Worm (Caenorhabditis elegans) whole organism, late embryonic: ENCODE results near the gene clp-7.

Source experiments
- C08G9.2 ChIP-seq: sonication (generic microtip); optimal IDR thresholded peaks from 2 replicates; lab custom pipeline; 2016; ENCODE audit warnings: mild to moderate bottlenecking, missing genetic modification characterization, moderate library complexity, missing compliant biosample characterization
- F13H6.1 ChIP-seq: sonication (generic microtip); optimal IDR thresholded peaks from 2 replicates; lab custom pipeline; 2016; ENCODE audit warnings: missing genetic modification characterization, missing compliant biosample characterization
- K09A11.1 ChIP-seq: sonication (generic microtip); optimal IDR thresholded peaks from 2 replicates; lab custom pipeline; 2017; ENCODE audit warnings: antibody characterized with exemption, mild to moderate bottlenecking, missing genetic modification characterization, missing compliant biosample characterization; ENCODE audit not compliant: insufficient read depth
- T23F11.4 ChIP-seq: fragments of 200-800 bp; sonication (Bioruptor generic); optimal IDR thresholded peaks from 2 replicates; lab custom pipeline; 2018; ENCODE audit warnings: mild to moderate bottlenecking, missing genetic modification characterization, missing compliant biosample characterization
- ahr-1 ChIP-seq: sonication (generic microtip); optimal IDR thresholded peaks from 2 replicates; lab custom pipeline; 2016; ENCODE audit warnings: missing genetic modification characterization, missing compliant biosample characterization
- ama-1 ChIP-seq: fragments of 150-350 bp; optimal IDR thresholded peaks from 2 replicates; lab custom pipeline; 2014
- ceh-18 ChIP-seq: sonication (generic microtip); optimal IDR thresholded peaks from 2 replicates; lab custom pipeline; 2016; ENCODE audit warnings: missing genetic modification characterization, missing compliant biosample characterization
- ceh-19 ChIP-seq: fragments of 200-800 bp; sonication (Bioruptor generic); optimal IDR thresholded peaks from 2 replicates; lab custom pipeline; 2018; ENCODE audit warnings: mild to moderate bottlenecking, missing genetic modification characterization, missing compliant biosample characterization
- ceh-31 ChIP-seq: sonication (generic microtip); optimal IDR thresholded peaks from 2 replicates; lab custom pipeline; 2016; ENCODE audit warnings: missing genetic modification characterization, missing compliant biosample characterization
- ceh-45 ChIP-seq: fragments of 200-800 bp; sonication (Bioruptor generic); IDR thresholded peaks from 2 replicates; pipeline ENCODE4 v1.3.6; 2022; ENCODE audit warnings: missing genetic modification reagents, missing genetic modification characterization, missing compliant biosample characterization
- ceh-48 ChIP-seq: sonication (generic microtip); optimal IDR thresholded peaks from 2 replicates; lab custom pipeline; 2016; ENCODE audit warnings: missing genetic modification characterization, inconsistent platforms, missing compliant biosample characterization
- che-1 ChIP-seq: sonication (generic microtip); optimal IDR thresholded peaks from 2 replicates; lab custom pipeline; 2016; ENCODE audit warnings: mild to moderate bottlenecking, missing genetic modification characterization, missing compliant biosample characterization
- dve-1 ChIP-seq: sonication (generic microtip); optimal IDR thresholded peaks from 2 replicates; lab custom pipeline; 2017; ENCODE audit warnings: antibody characterized with exemption, mild to moderate bottlenecking, missing genetic modification characterization, missing compliant biosample characterization
- elt-2 ChIP-seq: sonication (generic microtip); optimal IDR thresholded peaks from 2 replicates; lab custom pipeline; 2016; ENCODE audit warnings: missing genetic modification reagents, missing genetic modification characterization, missing compliant biosample characterization
- elt-4 ChIP-seq: sonication (generic microtip); optimal IDR thresholded peaks from 2 replicates; lab custom pipeline; 2016; ENCODE audit warnings: missing genetic modification characterization, missing compliant biosample characterization
- ets-4 ChIP-seq: sonication (generic microtip); optimal IDR thresholded peaks from 2 replicates; lab custom pipeline; 2016; ENCODE audit warnings: missing genetic modification characterization, missing compliant biosample characterization
- fax-1 ChIP-seq: sonication (generic microtip); optimal IDR thresholded peaks from 2 replicates; lab custom pipeline; 2016; ENCODE audit warnings: missing genotype, missing genetic modification characterization, missing compliant biosample characterization
- gmeb-2 ChIP-seq: sonication (generic microtip); optimal IDR thresholded peaks from 2 replicates; lab custom pipeline; 2016; ENCODE audit warnings: missing genetic modification characterization, inconsistent platforms, missing compliant biosample characterization
- hlh-13 ChIP-seq: fragments of 200-800 bp; sonication (Bioruptor generic); optimal IDR thresholded peaks from 2 replicates; lab custom pipeline; 2018; ENCODE audit warnings: mild to moderate bottlenecking, missing genetic modification characterization, missing compliant biosample characterization
- hlh-30 ChIP-seq: sonication (generic microtip); optimal IDR thresholded peaks from 2 replicates; lab custom pipeline; 2017; ENCODE audit warnings: antibody characterized with exemption, missing genetic modification characterization, missing compliant biosample characterization; ENCODE audit not compliant: insufficient read depth
- hlh-6 ChIP-seq: sonication (generic microtip); optimal IDR thresholded peaks from 2 replicates; lab custom pipeline; 2016; ENCODE audit warnings: missing genotype, missing genetic modification characterization, missing compliant biosample characterization
- hlh-8 ChIP-seq: sonication (generic microtip); optimal IDR thresholded peaks from 2 replicates; lab custom pipeline; 2016; ENCODE audit warnings: missing genotype, missing genetic modification characterization, missing compliant biosample characterization
- lin-11 ChIP-seq: fragments of 200-800 bp; sonication (Bioruptor generic); optimal IDR thresholded peaks from 2 replicates; lab custom pipeline; 2018; ENCODE audit warnings: mild to moderate bottlenecking, missing genetic modification characterization, missing compliant biosample characterization
- madf-2 ChIP-seq: sonication (generic microtip); optimal IDR thresholded peaks from 2 replicates; lab custom pipeline; 2017; ENCODE audit warnings: missing genetic modification characterization, missing compliant biosample characterization
- nhr-232 ChIP-seq: sonication (generic microtip); optimal IDR thresholded peaks from 2 replicates; lab custom pipeline; 2016; ENCODE audit warnings: missing genetic modification characterization, missing compliant biosample characterization
- odd-2 ChIP-seq: sonication (generic microtip); optimal IDR thresholded peaks from 2 replicates; lab custom pipeline; 2017; ENCODE audit warnings: antibody characterized with exemption, mild to moderate bottlenecking, missing genetic modification characterization, missing compliant biosample characterization
- pag-3 ChIP-seq: sonication (generic microtip); optimal IDR thresholded peaks from 2 replicates; lab custom pipeline; 2016; ENCODE audit warnings: missing compliant biosample characterization, missing genetic modification characterization, borderline replicate concordance
- pax-1 ChIP-seq: fragments of 150-350 bp; optimal IDR thresholded peaks from 2 replicates; lab custom pipeline; 2014; ENCODE audit warnings: missing biosample characterization, missing genetic modification characterization
- rnt-1 ChIP-seq: sonication (generic microtip); optimal IDR thresholded peaks from 2 replicates; lab custom pipeline; 2016; ENCODE audit warnings: missing genetic modification characterization, missing compliant biosample characterization
- sdc-2 ChIP-seq: sonication (generic microtip); optimal IDR thresholded peaks from 2 replicates; lab custom pipeline; 2016; ENCODE audit warnings: missing genotype, missing genetic modification characterization, missing compliant biosample characterization
- sox-2 ChIP-seq: fragments of 200-800 bp; sonication (Bioruptor generic); IDR thresholded peaks from 2 replicates; pipeline ENCODE4 v1.3.6; 2022; ENCODE audit warnings: missing genetic modification reagents, missing genetic modification characterization, missing compliant biosample characterization
- sox-4 ChIP-seq: sonication (generic microtip); optimal IDR thresholded peaks from 2 replicates; lab custom pipeline; 2017; ENCODE audit warnings: mild to moderate bottlenecking, missing genetic modification characterization, inconsistent platforms, missing compliant biosample characterization
- tbx-2 ChIP-seq: sonication (generic microtip); optimal IDR thresholded peaks from 2 replicates; lab custom pipeline; 2016; ENCODE audit warnings: missing genetic modification characterization, missing compliant biosample characterization
- tbx-7 ChIP-seq: sonication (generic microtip); optimal IDR thresholded peaks from 2 replicates; lab custom pipeline; 2016; ENCODE audit warnings: missing genotype, missing genetic modification characterization, missing compliant biosample characterization
- unc-3 ChIP-seq, 2 experiments: fragments of 200-800 bp in 1 of 2; sonication (Bioruptor generic) in 1 of 2; sonication (generic microtip) in 1 of 2; conservative IDR thresholded peaks in 1 of 2; optimal IDR thresholded peaks in 1 of 2; 2 replicates each; pipeline versions ENCODE4 v1.3.6 to Lab custom; 2016 to 2022; ENCODE audit warnings: missing compliant biosample characterization in 2 of 2, missing genetic modification characterization in 2 of 2, missing genetic modification reagents in 1 of 2
- unc-86 ChIP-seq: sonication (generic microtip); optimal IDR thresholded peaks from 2 replicates; lab custom pipeline; 2016; ENCODE audit warnings: missing genetic modification characterization, missing compliant biosample characterization
- zip-5 ChIP-seq: sonication (generic microtip); optimal IDR thresholded peaks from 2 replicates; lab custom pipeline; 2016; ENCODE audit warnings: missing genetic modification characterization, missing compliant biosample characterization
- ztf-16 ChIP-seq: sonication (generic microtip); optimal IDR thresholded peaks from 2 replicates; lab custom pipeline; 2017; ENCODE audit warnings: missing genetic modification characterization, missing compliant biosample characterization

Gene clp-7

ce11 chrIV:1405780-1406179 is 40.0 kb downstream of the clp-7 start:
- TF ChIP-seq K09A11.1 (no peak), odd-2 (tag; lab: Kevin White, UChicago) (no peak), pax-1 (tag; lab: Kevin White, UChicago) (no peak), elt-4 (tag; lab: Kevin White, UChicago) (no peak), che-1 (no peak), elt-2 (tag; lab: Kevin White, UChicago) (peak; percentile 69), fax-1 (tag; lab: Kevin White, UChicago) (no peak)
- TF ChIP-seq, all 69 proteins: peak for 1

ce11 chrIV:1403960-1404359 is 41.8 kb downstream of the clp-7 start:
- TF ChIP-seq hlh-6 (tag; lab: Kevin White, UChicago) (no peak), ceh-45 (no peak), zip-5 (tag; lab: Kevin White, UChicago) (no peak), sox-4 (tag; lab: Kevin White, UChicago) (no peak), T23F11.4 (GFP tag; lab: Kevin White, UChicago) (no peak), F13H6.1 (tag; lab: Kevin White, UChicago) (no peak), tbx-7 (tag; lab: Kevin White, UChicago) (no peak), sdc-2 (no peak), tbx-2 (tag; lab: Kevin White, UChicago) (no peak), ets-4 (tag; lab: Kevin White, UChicago) (no peak), hlh-30 (tag; lab: Kevin White, UChicago) (no peak), ahr-1 (no peak)
- TF ChIP-seq, all 69 proteins: peak for 0

ce11 chrIV:1400016-1400415 is 45.8 kb downstream of the clp-7 start:
- TF ChIP-seq gmeb-2: no peak
- no peak for TF ChIP-seq ztf-16 (tag; lab: Kevin White, UChicago)
- TF ChIP-seq tbx-7 (tag; lab: Kevin White, UChicago): no peak
- no peak for TF ChIP-seq sdc-2
- peak; percentile 22 for TF ChIP-seq ceh-48 (tag; lab: Kevin White, UChicago)
- TF ChIP-seq ahr-1: no peak
- no peak for TF ChIP-seq pax-1 (tag; lab: Kevin White, UChicago)
- TF ChIP-seq unc-3 (GFP tag; conservative IDR thresholded peaks at IDR 0.05; lab: Robert Waterston, UW): no peak
- no peak for TF ChIP-seq unc-3 (tag; optimal IDR thresholded peaks at IDR 0.05; lab: Kevin White, UChicago)
- TF ChIP-seq, all 69 proteins: peak for 1

- TF ChIP-seq madf-2 (tag; lab: Kevin White, UChicago): no peak
- TF ChIP-seq sox-4 (tag; lab: Kevin White, UChicago): no peak
- no peak for TF ChIP-seq lin-11 (tag; lab: Kevin White, UChicago)
- TF ChIP-seq rnt-1 (tag; lab: Kevin White, UChicago): no peak
- TF ChIP-seq C08G9.2: no peak
- TF ChIP-seq hlh-30 (tag; lab: Kevin White, UChicago): no peak
- no peak for TF ChIP-seq hlh-13 (GFP tag; lab: Kevin White, UChicago)
- TF ChIP-seq hlh-8 (tag; lab: Kevin White, UChicago): no peak
- no peak for TF ChIP-seq unc-86 (tag; lab: Kevin White, UChicago)
- no peak for TF ChIP-seq ama-1 (lab: Kevin White, UChicago)
- no peak for TF ChIP-seq ceh-19 (GFP tag; lab: Kevin White, UChicago)
These were observed 47.9 kb downstream of the clp-7 start for ce11 chrIV:1397895-1398294.

- no peak for TF ChIP-seq che-1
- no peak for TF ChIP-seq ahr-1
- no peak for TF ChIP-seq hlh-13 (GFP tag; lab: Kevin White, UChicago)
- TF ChIP-seq T23F11.4 (GFP tag; lab: Kevin White, UChicago): no peak
- no peak for TF ChIP-seq C08G9.2
- TF ChIP-seq pag-3: no peak
- TF ChIP-seq nhr-232 (tag; lab: Kevin White, UChicago): no peak
- no peak for TF ChIP-seq ceh-31
- no peak for TF ChIP-seq dve-1
- no peak for TF ChIP-seq ceh-18
- TF ChIP-seq odd-2 (tag; lab: Kevin White, UChicago): no peak
- TF ChIP-seq zip-5 (tag; lab: Kevin White, UChicago): no peak
- no peak for TF ChIP-seq sox-2 (GFP tag; lab: Robert Waterston, UW)
- no peak for TF ChIP-seq hlh-30 (tag; lab: Kevin White, UChicago)
These were observed 51.7 kb downstream of the clp-7 start for ce11 chrIV:1394077-1394476.
